Worm (Caenorhabditis elegans) whole organism, early embryonic: Measurements from ENCODE around the gene C01B10.9.

Experiments used
- B0310.2 ChIP-seq: sonication (generic microtip); optimal IDR thresholded peaks from 2 replicates; lab custom pipeline; 2016; ENCODE audit warnings: mild to moderate bottlenecking, missing genetic modification characterization, missing compliant biosample characterization
- aly-1 ChIP-seq: sonication (generic microtip); optimal IDR thresholded peaks from 2 replicates; lab custom pipeline; 2016; ENCODE audit warnings: missing genetic modification characterization, missing compliant biosample characterization
- ama-1 ChIP-seq: fragments of 150-350 bp; optimal IDR thresholded peaks from 2 replicates; lab custom pipeline; 2014
- ets-7 ChIP-seq: sonication (generic microtip); optimal IDR thresholded peaks from 2 replicates; lab custom pipeline; 2016; ENCODE audit warnings: missing genotype, missing genetic modification characterization, missing compliant biosample characterization
- hmg-4 ChIP-seq: fragments of 200-800 bp; sonication (Bioruptor generic); optimal IDR thresholded peaks from 2 replicates; lab custom pipeline; 2018; ENCODE audit warnings: mild to moderate bottlenecking, missing genetic modification characterization, missing compliant biosample characterization

- no peak for TF ChIP-seq aly-1 (tag; lab: Kevin White, UChicago)
- TF ChIP-seq ama-1 (lab: Kevin White, UChicago): no peak
- TF ChIP-seq B0310.2 (tag; lab: Kevin White, UChicago): no peak
- TF ChIP-seq ets-7 (tag; lab: Kevin White, UChicago): no peak
- TF ChIP-seq hmg-4 (GFP tag; lab: Kevin White, UChicago): no peak
These were observed 46.6 kb upstream of the C01B10.9 start, which contains the start of the genes F38A5.2 and dnj-11 for ce11 chrIV:6585397-6585921.
